Worm (Caenorhabditis elegans): Measurements from ENCODE around the gene clec-264.

The clec-264 gene

ce11 chrV:20850580-20850979 is at the start of gene clec-264:
Gene clec-264, minus strand, starts transcription at chrV:20850701.
- no peak for TF ChIP-seq lsy-27 (tag; optimal IDR thresholded peaks at IDR 0.05; ENCODE audit: borderline replicate concordance, insufficient read depth)
- TF ChIP-seq madf-6 (GFP tag; IDR thresholded peaks at IDR 0.05), result no peak
- TF ChIP-seq akir-1 (GFP tag; optimal IDR thresholded peaks at IDR 0.05), result no peak
- TF ChIP-seq nfyb-1 (GFP tag; IDR thresholded peaks at IDR 0.05), result no peak
- TF ChIP-seq ceh-100 (GFP tag; IDR thresholded peaks at IDR 0.05), result no peak
- no peak for TF ChIP-seq madf-3 (GFP tag; IDR thresholded peaks at IDR 0.05)
- TF ChIP-seq C06A6.2 (GFP tag; conservative IDR thresholded peaks at IDR 0.05), result no peak
- no peak for TF ChIP-seq ztf-28 (GFP tag; IDR thresholded peaks at IDR 0.05)
- TF ChIP-seq pbrm-1 (GFP tag; IDR thresholded peaks at IDR 0.05), result no peak
- TF ChIP-seq repo-1 (tag; optimal IDR thresholded peaks at IDR 0.05), result no peak
- TF ChIP-seq F22D6.2 (tag; optimal IDR thresholded peaks at IDR 0.05), result no peak
- TF ChIP-seq hmg-1.2 (GFP tag; IDR thresholded peaks at IDR 0.05), result no peak
- TF ChIP-seq F23B12.7 (tag; optimal IDR thresholded peaks at IDR 0.05; ENCODE audit: insufficient read depth), result no peak
- no peak for TF ChIP-seq rcor-1 (GFP tag; IDR thresholded peaks at IDR 0.05)
- TF ChIP-seq hrde-1 (tag; optimal IDR thresholded peaks at IDR 0.05; ENCODE audit: borderline replicate concordance), result no peak
- TF ChIP-seq K12H6.12 (tag; optimal IDR thresholded peaks at IDR 0.05), result no peak
- TF ChIP-seq let-607 (tag; optimal IDR thresholded peaks at IDR 0.05), result no peak
- no peak for TF ChIP-seq nhr-27 (tag; optimal IDR thresholded peaks at IDR 0.05)
- no peak for TF ChIP-seq ztf-6 (GFP tag; IDR thresholded peaks at IDR 0.05)

ce11 chrV:20891871-20892270 is 41.4 kb upstream of the clec-264 start:
- TF ChIP-seq mcd-1 (GFP tag; IDR thresholded peaks at IDR 0.05), result no peak
- TF ChIP-seq ztf-18 (tag; optimal IDR thresholded peaks at IDR 0.05), result no peak
- no peak for TF ChIP-seq F22D6.2 (tag; optimal IDR thresholded peaks at IDR 0.05)
- TF ChIP-seq dpl-1 (GFP tag; optimal IDR thresholded peaks at IDR 0.05), result no peak
- no peak for TF ChIP-seq T07F8.4 (tag; optimal IDR thresholded peaks at IDR 0.05)
- TF ChIP-seq nfyb-1 (GFP tag; IDR thresholded peaks at IDR 0.05), result no peak
- no peak for TF ChIP-seq sdz-38 (tag; optimal IDR thresholded peaks at IDR 0.05)
- TF ChIP-seq fkh-3 (tag; optimal IDR thresholded peaks at IDR 0.05), result no peak
- no peak for TF ChIP-seq ceh-79 (tag; optimal IDR thresholded peaks at IDR 0.05)
- TF ChIP-seq madf-8 (GFP tag; conservative IDR thresholded peaks at IDR 0.05), result no peak
- TF ChIP-seq cebp-2 (GFP tag; IDR thresholded peaks at IDR 0.05), result no peak
- TF ChIP-seq lin-54 (GFP tag; optimal IDR thresholded peaks at IDR 0.05), result no peak
- no peak for TF ChIP-seq lag-1 (GFP tag; IDR thresholded peaks at IDR 0.05)

- TF ChIP-seq hmg-1.2 (GFP tag; IDR thresholded peaks at IDR 0.05) (peak; percentile 58; the same call in 1 of the 2 replicates), lin-35 (GFP tag; optimal IDR thresholded peaks at IDR 0.05) (peak in 1 of 3 experiments; percentile 44), let-607 (tag; optimal IDR thresholded peaks at IDR 0.05) (no peak), him-1 (tag; optimal IDR thresholded peaks at IDR 0.05) (no peak), C17E4.6 (GFP tag; IDR thresholded peaks at IDR 0.05) (no peak), K12H6.12 (tag; optimal IDR thresholded peaks at IDR 0.05) (peak; percentile 47), Y67H2A.10 (GFP tag; conservative IDR thresholded peaks at IDR 0.05) (no peak)
These were observed 28.7 kb upstream of the clec-264 start, which contains the start of gene unc-80 for ce11 chrV:20879069-20879667. Gene unc-80, plus strand, starts transcription at chrV:20879601.
